Worm (Caenorhabditis elegans) whole organism, L1 larva: Measurements from ENCODE around the gene nhr-150.

Experiments
- F16B12.6 ChIP-seq: fragments of 150-350 bp; optimal IDR thresholded peaks from 2 replicates; lab custom pipeline; 2014; ENCODE audit warnings: missing biosample characterization, missing genetic modification characterization
- Y116A8C.19 ChIP-seq: sonication (generic microtip); optimal IDR thresholded peaks from 2 replicates; lab custom pipeline; 2016; ENCODE audit warnings: missing compliant biosample characterization, missing genetic modification characterization, borderline replicate concordance
- alr-1 ChIP-seq: fragments of 200-800 bp; sonication (Bioruptor generic); optimal IDR thresholded peaks from 2 replicates; lab custom pipeline; 2018; ENCODE audit warnings: borderline replicate concordance, mild to moderate bottlenecking, missing genetic modification characterization, missing compliant biosample characterization
- aly-2 ChIP-seq: fragments of 150-350 bp; optimal IDR thresholded peaks from 2 replicates; lab custom pipeline; 2014; ENCODE audit warnings: missing biosample characterization, missing genetic modification characterization
- blmp-1 ChIP-seq: fragments of 150-350 bp; optimal IDR thresholded peaks from 2 replicates; lab custom pipeline; 2014; ENCODE audit warnings: missing biosample characterization, missing genetic modification characterization
- ceh-63 ChIP-seq: fragments of 200-800 bp; sonication (Bioruptor generic); optimal IDR thresholded peaks from 2 replicates; lab custom pipeline; 2018; ENCODE audit warnings: mild to moderate bottlenecking, missing genetic modification characterization, missing compliant biosample characterization
- ceh-90 ChIP-seq: sonication (generic microtip); optimal IDR thresholded peaks from 2 replicates; lab custom pipeline; 2016; ENCODE audit warnings: missing genetic modification characterization, missing compliant biosample characterization
- efl-1 ChIP-seq, 4 experiments: fragments of 150-350 bp; optimal IDR thresholded peaks in 3 of 4; peaks in 1 of 4; 1 replicate in 1 of 4; 2 replicates in 3 of 4; lab custom pipeline; 2014; ENCODE audit warnings: missing biosample characterization in 2 of 4, missing genetic modification characterization in 2 of 4, missing genetic modification reagents in 2 of 4
- egl-13 ChIP-seq: sonication (generic microtip); optimal IDR thresholded peaks from 2 replicates; lab custom pipeline; 2016; ENCODE audit warnings: missing genotype, missing genetic modification reagents, missing genetic modification characterization, missing compliant biosample characterization
- fkh-10 ChIP-seq: sonication (generic microtip); optimal IDR thresholded peaks from 2 replicates; lab custom pipeline; 2017; ENCODE audit warnings: missing biosample characterization, missing genetic modification reagents, missing genetic modification characterization
- fos-1 ChIP-seq: fragments of 150-350 bp; optimal IDR thresholded peaks from 2 replicates; lab custom pipeline; 2014; ENCODE audit warnings: missing biosample characterization, missing genetic modification characterization
- grh-1 ChIP-seq: fragments of 200-800 bp; sonication (Bioruptor generic); IDR thresholded peaks from 2 replicates; pipeline ENCODE4 v1.3.6; 2022; ENCODE audit warnings: missing genetic modification reagents, missing genetic modification characterization, missing compliant biosample characterization
- hlh-17 ChIP-seq: fragments of 200-800 bp; sonication (Bioruptor generic); optimal IDR thresholded peaks from 2 replicates; lab custom pipeline; 2018; ENCODE audit warnings: missing genetic modification characterization, mild to moderate bottlenecking, missing compliant biosample characterization, moderate library complexity, borderline replicate concordance
- hlh-4 ChIP-seq: sonication (generic microtip); optimal IDR thresholded peaks from 2 replicates; lab custom pipeline; 2016; ENCODE audit warnings: mild to moderate bottlenecking, missing genetic modification characterization, missing compliant biosample characterization
- irx-1 ChIP-seq: sonication (generic microtip); optimal IDR thresholded peaks from 2 replicates; lab custom pipeline; 2016; ENCODE audit warnings: missing genetic modification characterization, missing compliant biosample characterization
- jun-1 ChIP-seq: fragments of 150-350 bp; optimal IDR thresholded peaks from 2 replicates; lab custom pipeline; 2014; ENCODE audit warnings: missing biosample characterization, missing genetic modification reagents, missing genetic modification characterization
- lin-14 ChIP-seq: fragments of 200-800 bp; sonication (Bioruptor generic); optimal IDR thresholded peaks from 2 replicates; lab custom pipeline; 2018; ENCODE audit warnings: mild to moderate bottlenecking, missing genetic modification characterization, moderate library complexity, missing compliant biosample characterization
- lin-15B ChIP-seq: fragments of 150-350 bp; sonication (generic microtip); optimal IDR thresholded peaks from 3 replicates; lab custom pipeline; 2014; ENCODE audit warnings: missing biosample characterization, missing genetic modification characterization
- lin-35 ChIP-seq, 2 experiments: fragments of 150-350 bp; optimal IDR thresholded peaks; 2 replicates each; lab custom pipeline; 2014; ENCODE audit warnings: missing biosample characterization in 2 of 2, missing genetic modification characterization in 2 of 2, missing genetic modification reagents in 2 of 2
- lin-39 ChIP-seq: fragments of 150-350 bp; optimal IDR thresholded peaks from 2 replicates; lab custom pipeline; 2014; ENCODE audit warnings: missing biosample characterization, missing genetic modification reagents, missing genetic modification characterization
- lir-3 ChIP-seq: sonication (generic microtip); optimal IDR thresholded peaks from 2 replicates; lab custom pipeline; 2016; ENCODE audit warnings: mild to moderate bottlenecking, missing genetic modification characterization, moderate library complexity, missing compliant biosample characterization; ENCODE audit not compliant: poor library complexity
- lsy-2 ChIP-seq, 2 experiments: fragments of 150-350 bp; optimal IDR thresholded peaks; 2 replicates each; lab custom pipeline; 2014; ENCODE audit warnings: missing biosample characterization in 2 of 2, missing genetic modification characterization in 2 of 2
- mef-2 ChIP-seq: fragments of 150-350 bp; optimal IDR thresholded peaks from 2 replicates; lab custom pipeline; 2014; ENCODE audit warnings: missing biosample characterization, missing genetic modification characterization
- nhr-11 ChIP-seq: fragments of 150-350 bp; optimal IDR thresholded peaks from 2 replicates; lab custom pipeline; 2014; ENCODE audit warnings: missing biosample characterization, missing genetic modification characterization
- nhr-12 ChIP-seq: sonication (generic microtip); optimal IDR thresholded peaks from 2 replicates; lab custom pipeline; 2017; ENCODE audit warnings: missing biosample characterization, missing genetic modification characterization
- nhr-20 ChIP-seq: sonication (generic microtip); optimal IDR thresholded peaks from 2 replicates; lab custom pipeline; 2016; ENCODE audit warnings: mild to moderate bottlenecking, missing genetic modification characterization, missing compliant biosample characterization
- nhr-237 ChIP-seq: fragments of 150-350 bp; optimal IDR thresholded peaks from 2 replicates; lab custom pipeline; 2014; ENCODE audit warnings: missing biosample characterization, missing genetic modification characterization
- nhr-28 ChIP-seq: fragments of 150-350 bp; optimal IDR thresholded peaks from 2 replicates; lab custom pipeline; 2014; ENCODE audit warnings: missing biosample characterization, missing genetic modification characterization
- nhr-47 ChIP-seq: sonication (generic microtip); optimal IDR thresholded peaks from 2 replicates; lab custom pipeline; 2016; ENCODE audit warnings: mild to moderate bottlenecking, missing genetic modification characterization, moderate library complexity, missing compliant biosample characterization
- nhr-71 ChIP-seq: sonication (generic microtip); optimal IDR thresholded peaks from 2 replicates; lab custom pipeline; 2016; ENCODE audit warnings: mild to moderate bottlenecking, missing genetic modification characterization, moderate library complexity, missing compliant biosample characterization
- nhr-77 ChIP-seq: fragments of 150-350 bp; optimal IDR thresholded peaks from 2 replicates; lab custom pipeline; 2014; ENCODE audit warnings: missing biosample characterization, missing genetic modification characterization
- nhr-85 ChIP-seq: sonication (generic microtip); peaks from one replicate; lab custom pipeline; 2016; ENCODE audit warnings: missing genetic modification characterization, inconsistent platforms, missing compliant biosample characterization
- pag-3 ChIP-seq: sonication (generic microtip); optimal IDR thresholded peaks from 2 replicates; lab custom pipeline; 2017; ENCODE audit warnings: missing genetic modification characterization, mild to moderate bottlenecking, missing compliant biosample characterization, antibody characterized with exemption, borderline replicate concordance; ENCODE audit not compliant: insufficient read depth
- rnt-1 ChIP-seq: sonication (generic microtip); optimal IDR thresholded peaks from 2 replicates; lab custom pipeline; 2016; ENCODE audit warnings: mild to moderate bottlenecking, missing genetic modification characterization, moderate library complexity, missing compliant biosample characterization
- skn-1 ChIP-seq: fragments of 150-350 bp; optimal IDR thresholded peaks from 2 replicates; lab custom pipeline; 2014; ENCODE audit warnings: missing biosample characterization, missing genetic modification characterization
- snu-23 ChIP-seq: sonication (generic microtip); optimal IDR thresholded peaks from 2 replicates; lab custom pipeline; 2016; ENCODE audit warnings: missing genetic modification characterization, missing compliant biosample characterization
- sptf-1 ChIP-seq: fragments of 150-350 bp; optimal IDR thresholded peaks from 2 replicates; lab custom pipeline; 2014; ENCODE audit warnings: missing biosample characterization, missing genetic modification characterization
- sup-37 ChIP-seq: fragments of 200-800 bp; sonication (Bioruptor generic); optimal IDR thresholded peaks from 2 replicates; lab custom pipeline; 2018; ENCODE audit warnings: mild to moderate bottlenecking, missing genetic modification characterization, missing compliant biosample characterization
- xbp-1 ChIP-seq: sonication (generic microtip); optimal IDR thresholded peaks from 2 replicates; lab custom pipeline; 2016; ENCODE audit warnings: missing genetic modification characterization, missing compliant biosample characterization
- zip-4 ChIP-seq: fragments of 200-800 bp; sonication (Bioruptor generic); optimal IDR thresholded peaks from 2 replicates; lab custom pipeline; 2018; ENCODE audit warnings: mild to moderate bottlenecking, missing genetic modification characterization, moderate library complexity, missing compliant biosample characterization

Gene nhr-150

ce11 chrV:15517413-15517812, 36.1 kb upstream of the nhr-150 start, which contains the start of gene F21A3.3:
TSS of gene F21A3.3 (plus strand) at chrV:15517713.
- TF ChIP-seq snu-23 (GFP tag; lab: Kevin White, UChicago) (no peak), zip-4 (GFP tag; lab: Kevin White, UChicago) (no peak), lin-14 (peak; percentile 24), nhr-11 (tag; lab: Kevin White, UChicago) (no peak), nhr-71 (tag; lab: Kevin White, UChicago) (no peak), nhr-85 (tag; lab: Kevin White, UChicago) (peak; percentile 35), blmp-1 (tag; lab: Kevin White, UChicago) (peak; percentile 69), hlh-17 (GFP tag; lab: Kevin White, UChicago) (no peak)

ce11 chrV:15516476-15516875, 35.2 kb upstream of the nhr-150 start:
- TF ChIP-seq lsy-2 (tag; optimal IDR thresholded peaks at IDR 0.05; lab: Kevin White, UChicago) = no peak
- no peak for TF ChIP-seq aly-2 (tag; lab: Kevin White, UChicago)
- TF ChIP-seq sptf-1 (tag; lab: Kevin White, UChicago) = no peak
- TF ChIP-seq hlh-4 = no peak
- TF ChIP-seq snu-23 (GFP tag; lab: Kevin White, UChicago) = no peak
- no peak for TF ChIP-seq lin-15B (tag; lab: Kevin White, UChicago)
- no peak for TF ChIP-seq nhr-77 (tag; lab: Kevin White, UChicago)
- no peak for TF ChIP-seq nhr-47 (tag; lab: Kevin White, UChicago)
- no peak for TF ChIP-seq Y116A8C.19
- no peak for TF ChIP-seq nhr-85 (tag; lab: Kevin White, UChicago)
- TF ChIP-seq efl-1 (optimal IDR thresholded peaks at IDR 0.05; lab: Kevin White, UChicago) = no peak
- TF ChIP-seq efl-1 (GFP tag; optimal IDR thresholded peaks at IDR 0.05 in 1 of 2; lab: Kevin White, UChicago) = no peak
- TF ChIP-seq nhr-20 = no peak
- TF ChIP-seq alr-1 (tag; lab: Kevin White, UChicago) = no peak
- TF ChIP-seq fkh-10 (GFP tag; lab: Kevin White, UChicago) = no peak
- no peak for TF ChIP-seq rnt-1 (tag; lab: Kevin White, UChicago)
- TF ChIP-seq lir-3 = no peak
- TF ChIP-seq mef-2 (tag; lab: Kevin White, UChicago) = no peak

- TF ChIP-seq efl-1 (optimal IDR thresholded peaks at IDR 0.05; lab: Kevin White, UChicago) (no peak), efl-1 (GFP tag; optimal IDR thresholded peaks at IDR 0.05 in 1 of 2; lab: Kevin White, UChicago) (peak in 1 of 2 experiments; percentile 90), lin-39 (tag; lab: Kevin White, UChicago) (no peak), irx-1 (no peak), nhr-71 (tag; lab: Kevin White, UChicago) (peak; percentile 19), lin-35 (GFP tag; optimal IDR thresholded peaks at IDR 0.05; lab: Kevin White, UChicago) (peak in 1 of 2 experiments; percentile 52), lin-14 (peak; percentile 2), rnt-1 (tag; lab: Kevin White, UChicago) (peak; percentile 53)
Measured at ce11 chrV:15515365-15515764, 34.1 kb upstream of the nhr-150 start.

- no peak for TF ChIP-seq efl-1 (optimal IDR thresholded peaks at IDR 0.05; lab: Kevin White, UChicago)
- TF ChIP-seq efl-1 (GFP tag; optimal IDR thresholded peaks at IDR 0.05 in 1 of 2; lab: Kevin White, UChicago) = no peak
- TF ChIP-seq lsy-2 (tag; optimal IDR thresholded peaks at IDR 0.05; lab: Kevin White, UChicago) = peak in 1 of 2 experiments; percentile 23
Measured at ce11 chrV:15512856-15513756, 31.8 kb upstream of the nhr-150 start.

ce11 chrV:15511613-15512216, 30.4 kb upstream of the nhr-150 start, which contains the start of gene rpl-38:
TSS of gene rpl-38 (plus strand) at chrV:15512166.
- TF ChIP-seq nhr-12 (tag; lab: Kevin White, UChicago) (no peak), sup-37 (GFP tag; lab: Kevin White, UChicago) (peak; percentile 29), efl-1 (optimal IDR thresholded peaks at IDR 0.05; lab: Kevin White, UChicago) (peak; percentile 88 to 89), efl-1 (GFP tag; optimal IDR thresholded peaks at IDR 0.05 in 1 of 2; lab: Kevin White, UChicago) (peak; percentile 81 to 98), pag-3 (tag; lab: Kevin White, UChicago) (no peak), grh-1 (GFP tag; lab: Robert Waterston, UW) (peak; percentile 64), fos-1 (tag; lab: Kevin White, UChicago) (peak; percentile 68), jun-1 (tag; lab: Kevin White, UChicago) (peak; percentile 76), xbp-1 (tag; lab: Kevin White, UChicago) (peak; percentile 78), skn-1 (tag; lab: Kevin White, UChicago) (peak; percentile 76), egl-13 (tag; lab: Kevin White, UChicago) (peak; percentile 40), F16B12.6 (peak; percentile 50), lin-14 (peak; percentile 80), sptf-1 (tag; lab: Kevin White, UChicago) (no peak), ceh-63 (GFP tag; lab: Kevin White, UChicago) (no peak), ceh-90 (tag; lab: Kevin White, UChicago) (no peak), nhr-237 (tag; lab: Kevin White, UChicago) (peak; percentile 7), nhr-28 (tag; lab: Kevin White, UChicago) (no peak), lin-15B (tag; lab: Kevin White, UChicago) (no peak)
